Fruit fly (Drosophila melanogaster): ENCODE results near the gene Pss.

DNA sequence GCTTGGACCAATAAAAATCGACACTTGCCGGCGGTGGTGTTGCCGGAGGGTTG lies at the start of gene Pss:
- TF ChIP-seq h (optimal IDR thresholded peaks at IDR 0.05) (no peak), Sin3A (optimal IDR thresholded peaks at IDR 0.05) (no peak), psq (optimal IDR thresholded peaks at IDR 0.05) (no peak), Myc (optimal IDR thresholded peaks at IDR 0.05) (no peak), insv (optimal IDR thresholded peaks at IDR 0.05) (no peak)
